Worm (Caenorhabditis elegans): Measurements from ENCODE around the gene T19D12.9.
"Not testable (repeated sequence)": the region's sequence is repeated elsewhere in the genome, so short reads cannot be mapped to it uniquely, and the experiment has no call there.

The T19D12.9 gene

ce11 chrII:6637854-6638253 is 16.3 kb downstream of the T19D12.9 start:
- no peak for TF ChIP-seq ets-7 (tag; optimal IDR thresholded peaks at IDR 0.05)
- no peak for TF ChIP-seq tbx-11 (GFP tag; IDR thresholded peaks at IDR 0.05)
- TF ChIP-seq tbx-37 (GFP tag; conservative IDR thresholded peaks at IDR 0.05): no peak
- no peak for TF ChIP-seq hmg-4 (GFP tag; optimal IDR thresholded peaks at IDR 0.05)
- no peak for TF ChIP-seq flt-1 (GFP tag; IDR thresholded peaks at IDR 0.05)
- TF ChIP-seq scrt-1 (GFP tag; IDR thresholded peaks at IDR 0.05): no peak
- no peak for TF ChIP-seq hmbx-1 (tag; optimal IDR thresholded peaks at IDR 0.05)
- TF ChIP-seq ama-1 (optimal IDR thresholded peaks at IDR 0.05): no peak
- TF ChIP-seq aly-1 (tag; optimal IDR thresholded peaks at IDR 0.05): no peak
- TF ChIP-seq F13C5.2 (tag; optimal IDR thresholded peaks at IDR 0.05): no peak
- no peak for TF ChIP-seq ceh-13 (GFP tag; optimal IDR thresholded peaks at IDR 0.05)
- TF ChIP-seq ceh-36 (tag; optimal IDR thresholded peaks at IDR 0.05): no peak
- no peak for TF ChIP-seq tra-4 (tag; optimal IDR thresholded peaks at IDR 0.05)
- TF ChIP-seq hnd-1 (tag; optimal IDR thresholded peaks at IDR 0.05): no peak
- TF ChIP-seq sea-1 (GFP tag; conservative IDR thresholded peaks at IDR 0.05): no peak
- TF ChIP-seq B0310.2 (tag; optimal IDR thresholded peaks at IDR 0.05): no peak
- no peak for TF ChIP-seq pes-1 (GFP tag; IDR thresholded peaks at IDR 0.05)

- TF ChIP-seq ceh-36 (tag; optimal IDR thresholded peaks at IDR 0.05) (no peak), tbx-37 (GFP tag; conservative IDR thresholded peaks at IDR 0.05) (no peak), tbx-11 (GFP tag; IDR thresholded peaks at IDR 0.05) (no peak), pes-1 (GFP tag; IDR thresholded peaks at IDR 0.05) (no peak), B0310.2 (tag; optimal IDR thresholded peaks at IDR 0.05) (no peak), hmg-4 (GFP tag; optimal IDR thresholded peaks at IDR 0.05) (no peak), aly-1 (tag; optimal IDR thresholded peaks at IDR 0.05) (no peak), F13C5.2 (tag; optimal IDR thresholded peaks at IDR 0.05) (no peak), tra-4 (tag; optimal IDR thresholded peaks at IDR 0.05) (no peak), hmbx-1 (tag; optimal IDR thresholded peaks at IDR 0.05) (no peak), hnd-1 (tag; optimal IDR thresholded peaks at IDR 0.05) (no peak), scrt-1 (GFP tag; IDR thresholded peaks at IDR 0.05) (no peak), ama-1 (optimal IDR thresholded peaks at IDR 0.05) (no peak), ets-7 (tag; optimal IDR thresholded peaks at IDR 0.05) (no peak), ceh-13 (GFP tag; optimal IDR thresholded peaks at IDR 0.05) (no peak), sea-1 (GFP tag; conservative IDR thresholded peaks at IDR 0.05) (no peak), flt-1 (GFP tag; IDR thresholded peaks at IDR 0.05) (no peak)
Observed at ce11 chrII:6636136-6636535, 18.0 kb downstream of the T19D12.9 start, which contains the start of gene T19D12.5. Gene T19D12.5 (minus strand): TSS chrII:6636236.

ce11 chrII:6631995-6632394 is 22.2 kb downstream of the T19D12.9 start:
- TF ChIP-seq tra-4 (tag; optimal IDR thresholded peaks at IDR 0.05): no peak
- no peak for TF ChIP-seq flt-1 (GFP tag; IDR thresholded peaks at IDR 0.05)
- no peak for TF ChIP-seq pes-1 (GFP tag; IDR thresholded peaks at IDR 0.05)
- TF ChIP-seq hmg-4 (GFP tag; optimal IDR thresholded peaks at IDR 0.05): no peak
- TF ChIP-seq ceh-13 (GFP tag; optimal IDR thresholded peaks at IDR 0.05): no peak
- no peak for TF ChIP-seq ceh-36 (tag; optimal IDR thresholded peaks at IDR 0.05)
- no peak for TF ChIP-seq tbx-11 (GFP tag; IDR thresholded peaks at IDR 0.05)
- TF ChIP-seq ets-7 (tag; optimal IDR thresholded peaks at IDR 0.05): no peak
- no peak for TF ChIP-seq scrt-1 (GFP tag; IDR thresholded peaks at IDR 0.05)
- TF ChIP-seq hnd-1 (tag; optimal IDR thresholded peaks at IDR 0.05): no peak
- TF ChIP-seq tbx-37 (GFP tag; conservative IDR thresholded peaks at IDR 0.05): no peak
- no peak for TF ChIP-seq ama-1 (optimal IDR thresholded peaks at IDR 0.05)
- TF ChIP-seq B0310.2 (tag; optimal IDR thresholded peaks at IDR 0.05): no peak

- TF ChIP-seq sea-1 (GFP tag; conservative IDR thresholded peaks at IDR 0.05) (no peak), ceh-36 (tag; optimal IDR thresholded peaks at IDR 0.05) (no peak), tra-4 (tag; optimal IDR thresholded peaks at IDR 0.05) (no peak), ceh-13 (GFP tag; optimal IDR thresholded peaks at IDR 0.05) (no peak), B0310.2 (tag; optimal IDR thresholded peaks at IDR 0.05) (no peak), tbx-11 (GFP tag; IDR thresholded peaks at IDR 0.05) (no peak), hmbx-1 (tag; optimal IDR thresholded peaks at IDR 0.05) (no peak), hnd-1 (tag; optimal IDR thresholded peaks at IDR 0.05) (no peak), pes-1 (GFP tag; IDR thresholded peaks at IDR 0.05) (no peak), ets-7 (tag; optimal IDR thresholded peaks at IDR 0.05) (no peak), hmg-4 (GFP tag; optimal IDR thresholded peaks at IDR 0.05) (no peak), aly-1 (tag; optimal IDR thresholded peaks at IDR 0.05) (no peak), scrt-1 (GFP tag; IDR thresholded peaks at IDR 0.05) (no peak), tbx-37 (GFP tag; conservative IDR thresholded peaks at IDR 0.05) (no peak), flt-1 (GFP tag; IDR thresholded peaks at IDR 0.05) (no peak), ama-1 (optimal IDR thresholded peaks at IDR 0.05) (no peak), F13C5.2 (tag; optimal IDR thresholded peaks at IDR 0.05) (no peak)
Observed at ce11 chrII:6630811-6631210, 23.4 kb downstream of the T19D12.9 start, which contains the start of gene T19D12.4. Gene T19D12.4 (plus strand): TSS chrII:6631105.

ce11 chrII:6629775-6630174 is 24.4 kb downstream of the T19D12.9 start:
- TF ChIP-seq tbx-11 (GFP tag; IDR thresholded peaks at IDR 0.05): no peak
- no peak for TF ChIP-seq tbx-37 (GFP tag; conservative IDR thresholded peaks at IDR 0.05)

- TF ChIP-seq tbx-37 (GFP tag; conservative IDR thresholded peaks at IDR 0.05) (no peak), pes-1 (GFP tag; IDR thresholded peaks at IDR 0.05) (no peak), flt-1 (GFP tag; IDR thresholded peaks at IDR 0.05) (no peak), ets-7 (tag; optimal IDR thresholded peaks at IDR 0.05) (no peak), hmbx-1 (tag; optimal IDR thresholded peaks at IDR 0.05) (no peak), ceh-13 (GFP tag; optimal IDR thresholded peaks at IDR 0.05) (no peak)
Observed at ce11 chrII:6628397-6628796, 25.8 kb downstream of the T19D12.9 start.

ce11 chrII:6627182-6627581 is 27.0 kb downstream of the T19D12.9 start, which contains the start of the genes F54H5.5 and F54H5.2:
Gene F54H5.5 (minus strand): TSS chrII:6627282.
Gene F54H5.2 (plus strand): TSS chrII:6627484.
- not testable (repeated sequence) for TF ChIP-seq hmg-4 (GFP tag; optimal IDR thresholded peaks at IDR 0.05); tbx-11 (GFP tag; IDR thresholded peaks at IDR 0.05); ceh-13 (GFP tag; optimal IDR thresholded peaks at IDR 0.05)

- TF ChIP-seq B0310.2 (tag; optimal IDR thresholded peaks at IDR 0.05): no peak
- TF ChIP-seq hnd-1 (tag; optimal IDR thresholded peaks at IDR 0.05): no peak
- TF ChIP-seq F13C5.2 (tag; optimal IDR thresholded peaks at IDR 0.05): no peak
- no peak for TF ChIP-seq ama-1 (optimal IDR thresholded peaks at IDR 0.05)
- TF ChIP-seq scrt-1 (GFP tag; IDR thresholded peaks at IDR 0.05): no peak
- no peak for TF ChIP-seq flt-1 (GFP tag; IDR thresholded peaks at IDR 0.05)
- no peak for TF ChIP-seq ceh-13 (GFP tag; optimal IDR thresholded peaks at IDR 0.05)
- TF ChIP-seq sea-1 (GFP tag; conservative IDR thresholded peaks at IDR 0.05): no peak
- no peak for TF ChIP-seq tra-4 (tag; optimal IDR thresholded peaks at IDR 0.05)
- no peak for TF ChIP-seq pes-1 (GFP tag; IDR thresholded peaks at IDR 0.05)
- TF ChIP-seq ets-7 (tag; optimal IDR thresholded peaks at IDR 0.05): no peak
- TF ChIP-seq tbx-37 (GFP tag; conservative IDR thresholded peaks at IDR 0.05): no peak
- no peak for TF ChIP-seq hmg-4 (GFP tag; optimal IDR thresholded peaks at IDR 0.05)
- no peak for TF ChIP-seq hmbx-1 (tag; optimal IDR thresholded peaks at IDR 0.05)
- TF ChIP-seq ceh-36 (tag; optimal IDR thresholded peaks at IDR 0.05): no peak
- TF ChIP-seq tbx-11 (GFP tag; IDR thresholded peaks at IDR 0.05): no peak
- no peak for TF ChIP-seq aly-1 (tag; optimal IDR thresholded peaks at IDR 0.05)
Observed at ce11 chrII:6625302-6625701, 28.9 kb downstream of the T19D12.9 start, which contains the start of gene F54H5.14. Gene F54H5.14 (minus strand): TSS chrII:6625402.

Data from whole organism, early embryonic.